Worm (Caenorhabditis elegans) whole organism, L1 larva: ENCODE results near the gene ric-3.

Experiments used
- fos-1 ChIP-seq: fragments of 150-350 bp; optimal IDR thresholded peaks from 2 replicates; lab custom pipeline; 2014; ENCODE audit warnings: missing biosample characterization, missing genetic modification characterization
- jun-1 ChIP-seq: fragments of 150-350 bp; optimal IDR thresholded peaks from 2 replicates; lab custom pipeline; 2014; ENCODE audit warnings: missing biosample characterization, missing genetic modification reagents, missing genetic modification characterization
- mab-9 ChIP-seq: fragments of 200-800 bp; sonication (Bioruptor generic); IDR thresholded peaks from 2 replicates; pipeline ENCODE4 v1.3.6; 2022; ENCODE audit warnings: missing genetic modification reagents, missing genetic modification characterization, missing compliant biosample characterization
- mdl-1 ChIP-seq, 2 experiments: fragments of 150-350 bp; optimal IDR thresholded peaks; 2 replicates each; lab custom pipeline; 2014 to 2017; ENCODE audit warnings: missing biosample characterization in 2 of 2, missing genetic modification characterization in 2 of 2, inconsistent platforms in 1 of 2
- rnt-1 ChIP-seq: sonication (generic microtip); optimal IDR thresholded peaks from 2 replicates; lab custom pipeline; 2016; ENCODE audit warnings: mild to moderate bottlenecking, missing genetic modification characterization, moderate library complexity, missing compliant biosample characterization
- ztf-11 ChIP-seq, 2 experiments: sonication (generic microtip); optimal IDR thresholded peaks; 2 replicates each; lab custom pipeline; 2016 to 2017; ENCODE audit warnings: missing genetic modification characterization in 2 of 2, missing biosample characterization in 1 of 2, missing compliant biosample characterization in 1 of 2

- TF ChIP-seq jun-1 (tag; lab: Kevin White, UChicago) (no peak), rnt-1 (tag; lab: Kevin White, UChicago) (peak; percentile 23), mab-9 (GFP tag; lab: Robert Waterston, UW) (no peak), fos-1 (tag; lab: Kevin White, UChicago) (no peak), ztf-11 (tag; optimal IDR thresholded peaks at IDR 0.05; lab: Kevin White, UChicago) (no peak), mdl-1 (tag; optimal IDR thresholded peaks at IDR 0.05; lab: Kevin White, UChicago) (peak in 1 of 2 experiments; percentile 82)
Measured at ce11 chrIV:7815683-7816183, 2.3 kb upstream of the ric-3 start, which contains the start of gene cdgs-1.
